Fruit fly (Drosophila melanogaster) whole organism, wandering third instar larva: ENCODE results near the gene CG31674.

Experiments used
- Abd-B ChIP-seq: fragments of >200 bp; optimal IDR thresholded peaks from 2 replicates; lab custom pipeline; 2017; ENCODE audit warnings: missing biosample characterization, missing genetic modification characterization
- CG32264 ChIP-seq: fragments of 200-800 bp; sonication (Bioruptor generic); optimal IDR thresholded peaks from 2 replicates; lab custom pipeline; 2016; ENCODE audit warnings: missing biosample characterization, missing genetic modification characterization
- CG9705 ChIP-seq: fragments of 200-800 bp; sonication (Bioruptor generic); optimal IDR thresholded peaks from 2 replicates; lab custom pipeline; 2018; ENCODE audit warnings: missing biosample characterization, mild to moderate bottlenecking, missing genetic modification characterization
- CrebA ChIP-seq: fragments of 200-800 bp; sonication (Bioruptor generic); optimal IDR thresholded peaks from 2 replicates; lab custom pipeline; 2016; ENCODE audit warnings: missing biosample characterization, mild to moderate bottlenecking, missing genetic modification characterization, borderline replicate concordance
- Dfd ChIP-seq: fragments of >200 bp; optimal IDR thresholded peaks from 2 replicates; lab custom pipeline; 2017; ENCODE audit warnings: missing biosample characterization, missing genetic modification characterization
- Dif ChIP-seq: fragments of 200-275, 200-300 bp; sonication (Bioruptor generic); optimal IDR thresholded peaks from 2 replicates; lab custom pipeline; 2018; ENCODE audit warnings: missing biosample characterization, missing genetic modification characterization; ENCODE audit not compliant: partially characterized antibody
- GATAd ChIP-seq: sonication (Bioruptor generic); optimal IDR thresholded peaks from 2 replicates; lab custom pipeline; 2016; ENCODE audit warnings: missing biosample characterization, missing genetic modification characterization
- HLH106 ChIP-seq: fragments of 200-800 bp; optimal IDR thresholded peaks from 3 replicates; lab custom pipeline; 2019; ENCODE audit warnings: missing biosample characterization, mild to moderate bottlenecking, missing genetic modification characterization, moderate library complexity
- Hnf4 ChIP-seq: fragments of 200-800 bp; sonication (Bioruptor generic); optimal IDR thresholded peaks from 2 replicates; lab custom pipeline; 2016; ENCODE audit warnings: missing biosample characterization, mild to moderate bottlenecking, missing genetic modification characterization
- Hr78 ChIP-seq: fragments of >200 bp; optimal IDR thresholded peaks from 2 replicates; lab custom pipeline; 2017; ENCODE audit warnings: missing biosample characterization, missing genetic modification characterization
- Hr83 ChIP-seq: fragments of 200-300 bp; sonication (Bioruptor generic); optimal IDR thresholded peaks from 2 replicates; lab custom pipeline; 2016; ENCODE audit warnings: missing biosample characterization, mild to moderate bottlenecking, missing genetic modification characterization, moderate library complexity; ENCODE audit not compliant: poor library complexity, severe bottlenecking
- Jra ChIP-seq: sonication (Bioruptor generic); optimal IDR thresholded peaks from 2 replicates; lab custom pipeline; 2016; ENCODE audit warnings: missing biosample characterization, missing genetic modification characterization
- Mio ChIP-seq: sonication (Bioruptor generic); optimal IDR thresholded peaks from 2 replicates; lab custom pipeline; 2016; ENCODE audit warnings: missing biosample characterization, missing genetic modification characterization
- Myc ChIP-seq: fragments of >200 bp; optimal IDR thresholded peaks from 2 replicates; lab custom pipeline; 2017
- N ChIP-seq: fragments of >200 bp; optimal IDR thresholded peaks from 2 replicates; lab custom pipeline; 2018; ENCODE audit warnings: missing biosample characterization, missing external identifiers, missing genetic modification characterization
- OdsH ChIP-seq: fragments of 200-800 bp; sonication (Bioruptor generic); optimal IDR thresholded peaks from 2 replicates; lab custom pipeline; 2016; ENCODE audit warnings: missing biosample characterization, mild to moderate bottlenecking, missing genetic modification characterization
- Rel ChIP-seq, 2 experiments: fragments of 200-800 bp; sonication (Bioruptor generic) in 1 of 2; optimal IDR thresholded peaks; 2 replicates in 1 of 2; 3 replicates in 1 of 2; lab custom pipeline; 2016 to 2019; ENCODE audit warnings: mild to moderate bottlenecking in 2 of 2, missing biosample characterization in 2 of 2, missing genetic modification characterization in 2 of 2, moderate library complexity in 1 of 2
- Sp1 ChIP-seq: fragments of 200-800 bp; sonication (Bioruptor generic); optimal IDR thresholded peaks from 3 replicates; lab custom pipeline; 2019; ENCODE audit warnings: missing biosample characterization, mild to moderate bottlenecking, missing genetic modification characterization, moderate library complexity
- Vsx2 ChIP-seq: fragments of 200-300, 225-300 bp; sonication (Bioruptor generic); optimal IDR thresholded peaks from 2 replicates; lab custom pipeline; 2018; ENCODE audit warnings: missing biosample characterization, missing genetic modification characterization; ENCODE audit not compliant: partially characterized antibody
- br ChIP-seq: fragments of 200-800 bp; sonication (Bioruptor generic); optimal IDR thresholded peaks from 2 replicates; lab custom pipeline; 2016; ENCODE audit warnings: missing biosample characterization, missing genetic modification characterization
- brk ChIP-seq: fragments of 200-800 bp; sonication (Bioruptor generic); optimal IDR thresholded peaks from 2 replicates; lab custom pipeline; 2016; ENCODE audit warnings: missing biosample characterization, mild to moderate bottlenecking, missing genetic modification characterization
- dl ChIP-seq, 2 experiments: fragments of 175-275, 200-275 bp in 1 of 2; fragments of 200-275 bp in 1 of 2; sonication (Bioruptor generic); optimal IDR thresholded peaks; lab custom pipeline; 2018; ENCODE audit warnings: mild to moderate bottlenecking in 2 of 2, missing biosample characterization in 2 of 2, missing genetic modification characterization in 2 of 2, moderate library complexity in 2 of 2; ENCODE audit not compliant: partially characterized antibody in 2 of 2, insufficient read depth in 1 of 2
- dmrt93B ChIP-seq: fragments of 200-800 bp; sonication (Bioruptor generic); optimal IDR thresholded peaks from 2 replicates; lab custom pipeline; 2018; ENCODE audit warnings: missing biosample characterization, mild to moderate bottlenecking, missing genetic modification characterization
- dsf ChIP-seq: sonication (Bioruptor generic); optimal IDR thresholded peaks from 2 replicates; lab custom pipeline; 2016; ENCODE audit warnings: missing biosample characterization, missing genetic modification characterization, borderline replicate concordance
- ey ChIP-seq: fragments of 200-800 bp; sonication (Bioruptor generic); optimal IDR thresholded peaks from 2 replicates; lab custom pipeline; 2016; ENCODE audit warnings: missing biosample characterization, missing genetic modification characterization
- foxo ChIP-seq, 2 experiments: fragments of 200-800 bp; sonication (Bioruptor generic); optimal IDR thresholded peaks; 2 replicates in 1 of 2; 3 replicates in 1 of 2; lab custom pipeline; 2016 to 2017; ENCODE audit warnings: missing biosample characterization in 2 of 2, missing genetic modification characterization in 2 of 2
- fru ChIP-seq: fragments of 200-800 bp; sonication (Bioruptor generic); optimal IDR thresholded peaks from 3 replicates; lab custom pipeline; 2016; ENCODE audit warnings: missing biosample characterization, mild to moderate bottlenecking, missing genetic modification characterization
- h ChIP-seq: fragments of 200-800 bp; sonication (Bioruptor generic); optimal IDR thresholded peaks from 3 replicates; lab custom pipeline; 2016; ENCODE audit warnings: missing biosample characterization, mild to moderate bottlenecking, missing genetic modification characterization
- jim ChIP-seq: fragments of 175-275, 200-325 bp; sonication (Bioruptor generic); optimal IDR thresholded peaks from 2 replicates; lab custom pipeline; 2016; ENCODE audit warnings: missing biosample characterization, mild to moderate bottlenecking, missing genetic modification characterization
- lola ChIP-seq: fragments of >200 bp; optimal IDR thresholded peaks from 2 replicates; lab custom pipeline; 2017; ENCODE audit warnings: missing biosample characterization, missing genetic modification characterization
- pan ChIP-seq: fragments of >200 bp; optimal IDR thresholded peaks from 2 replicates; lab custom pipeline; 2017
- psq ChIP-seq: fragments of 200-800 bp; sonication (Bioruptor generic); optimal IDR thresholded peaks from 3 replicates; lab custom pipeline; 2017; ENCODE audit warnings: missing biosample characterization, mild to moderate bottlenecking, missing genetic modification characterization, moderate library complexity
- rgr ChIP-seq: fragments of 200-800 bp; sonication (Bioruptor generic); optimal IDR thresholded peaks from 3 replicates; lab custom pipeline; 2016; ENCODE audit warnings: missing biosample characterization, mild to moderate bottlenecking, missing genetic modification characterization
- sage ChIP-seq: fragments of 200-800 bp; sonication (Bioruptor generic); optimal IDR thresholded peaks from 2 replicates; lab custom pipeline; 2016; ENCODE audit warnings: missing biosample characterization, mild to moderate bottlenecking, missing genetic modification characterization
- usp ChIP-seq: fragments of >200 bp; optimal IDR thresholded peaks from 2 replicates; lab custom pipeline; 2017; ENCODE audit warnings: missing biosample characterization, missing genetic modification characterization
- woc ChIP-seq: sonication (Bioruptor generic); optimal IDR thresholded peaks from 2 replicates; lab custom pipeline; 2016; ENCODE audit warnings: missing biosample characterization, mild to moderate bottlenecking, missing genetic modification characterization

Gene CG31674

dm6 chr2L:20820767-20821166 lies 10.3 kb upstream of the CG31674 start, which contains the start of gene CheB38c:
Gene CheB38c (minus strand): TSS chr2L:20820867.
- no peak for TF ChIP-seq Dif
- TF ChIP-seq dl (GFP tag; optimal IDR thresholded peaks at IDR 0.05; lab: Kevin White, UChicago; ENCODE audit: insufficient read depth in 1 of 2, partially characterized antibody in 2 of 2): no peak
- TF ChIP-seq HLH106: no peak
- no peak for TF ChIP-seq fru (GFP tag; lab: Kevin White, UChicago)
- TF ChIP-seq Mio (GFP tag; lab: Kevin White, UChicago): no peak
- no peak for TF ChIP-seq Hr78 (GFP tag; lab: Kevin White, UChicago)
- no peak for TF ChIP-seq Dfd (GFP tag; lab: Kevin White, UChicago)
- TF ChIP-seq Sp1: no peak
- no peak for TF ChIP-seq rgr (GFP tag; lab: Kevin White, UChicago)
- no peak for TF ChIP-seq Abd-B (GFP tag; lab: Kevin White, UChicago)
- TF ChIP-seq Hnf4: no peak
- TF ChIP-seq ey (GFP tag; lab: Kevin White, UChicago): no peak
- no peak for TF ChIP-seq Jra (GFP tag; lab: Kevin White, UChicago)
- TF ChIP-seq brk (GFP tag; lab: Kevin White, UChicago): no peak
- no peak for TF ChIP-seq br (GFP tag; lab: Kevin White, UChicago)
- no peak for TF ChIP-seq Hr83 (GFP tag; lab: Kevin White, UChicago)

- TF ChIP-seq Dif (peak; percentile 80), psq (GFP tag; lab: Kevin White, UChicago) (peak; percentile 3), Rel (GFP tag; optimal IDR thresholded peaks at IDR 0.05; lab: Kevin White, UChicago) (no peak), Rel (tag; optimal IDR thresholded peaks at IDR 0.05; lab: Kevin White, UChicago) (peak; percentile 26), Dfd (GFP tag; lab: Kevin White, UChicago) (no peak), Vsx2 (peak; percentile 71), h (GFP tag; lab: Kevin White, UChicago) (peak; percentile 8), dl (GFP tag; optimal IDR thresholded peaks at IDR 0.05; lab: Kevin White, UChicago; ENCODE audit: insufficient read depth in 1 of 2, partially characterized antibody in 2 of 2) (peak; percentile 69 to 87), CG9705 (GFP tag; lab: Kevin White, UChicago) (no peak)
- TF ChIP-seq, all 38 proteins: peak for 6
These were observed 9.6 kb upstream of the CG31674 start for dm6 chr2L:20821249-20822024.

dm6 chr2L:20822025-20822371 lies 9.1 kb upstream of the CG31674 start:
- TF ChIP-seq N (GFP tag; lab: Kevin White, UChicago) (peak; percentile 10), brk (GFP tag; lab: Kevin White, UChicago) (no peak), HLH106 (no peak), sage (GFP tag; lab: Kevin White, UChicago) (no peak), OdsH (GFP tag; lab: Kevin White, UChicago) (no peak), Rel (GFP tag; optimal IDR thresholded peaks at IDR 0.05; lab: Kevin White, UChicago) (no peak), Rel (tag; optimal IDR thresholded peaks at IDR 0.05; lab: Kevin White, UChicago) (no peak), br (GFP tag; lab: Kevin White, UChicago) (no peak)

dm6 chr2L:20822489-20823195 lies 8.4 kb upstream of the CG31674 start, which contains the start of gene CG9331:
Gene CG9331 (plus strand): TSS chr2L:20822828.
- no peak for TF ChIP-seq rgr (GFP tag; lab: Kevin White, UChicago)
- TF ChIP-seq dl (GFP tag; optimal IDR thresholded peaks at IDR 0.05; lab: Kevin White, UChicago; ENCODE audit: insufficient read depth in 1 of 2, partially characterized antibody in 2 of 2): peak in 1 of 2 experiments; percentile 59
- TF ChIP-seq CG32264 (GFP tag; lab: Kevin White, UChicago): no peak
- TF ChIP-seq HLH106: no peak
- no peak for TF ChIP-seq dsf
- peak; percentile 5 for TF ChIP-seq woc (GFP tag; lab: Kevin White, UChicago)
- no peak for TF ChIP-seq jim (GFP tag; lab: Kevin White, UChicago)
- no peak for TF ChIP-seq Hr83 (GFP tag; lab: Kevin White, UChicago)
- TF ChIP-seq br (GFP tag; lab: Kevin White, UChicago): no peak
- no peak for TF ChIP-seq foxo (GFP tag; optimal IDR thresholded peaks at IDR 0.05; lab: Kevin White, UChicago)
- no peak for TF ChIP-seq CG9705 (GFP tag; lab: Kevin White, UChicago)
- no peak for TF ChIP-seq Myc (lab: Kevin White, UChicago)
- no peak for TF ChIP-seq Mio (GFP tag; lab: Kevin White, UChicago)
- no peak for TF ChIP-seq Jra (GFP tag; lab: Kevin White, UChicago)
- no peak for TF ChIP-seq dmrt93B (GFP tag; lab: Kevin White, UChicago)
- no peak for TF ChIP-seq sage (GFP tag; lab: Kevin White, UChicago)
- TF ChIP-seq Rel (GFP tag; optimal IDR thresholded peaks at IDR 0.05; lab: Kevin White, UChicago): no peak
- TF ChIP-seq Rel (tag; optimal IDR thresholded peaks at IDR 0.05; lab: Kevin White, UChicago): peak; percentile 56
- TF ChIP-seq N (GFP tag; lab: Kevin White, UChicago): no peak
- TF ChIP-seq Hr78 (GFP tag; lab: Kevin White, UChicago): no peak
- TF ChIP-seq ey (GFP tag; lab: Kevin White, UChicago): no peak
- no peak for TF ChIP-seq lola
- TF ChIP-seq Vsx2: peak; percentile 53
- no peak for TF ChIP-seq h (GFP tag; lab: Kevin White, UChicago)
- no peak for TF ChIP-seq Hnf4
- TF ChIP-seq usp: no peak
- peak; percentile 38 for TF ChIP-seq Dif
- TF ChIP-seq GATAd (GFP tag; lab: Kevin White, UChicago): no peak
- TF ChIP-seq CrebA: no peak
- TF ChIP-seq psq (GFP tag; lab: Kevin White, UChicago): peak; percentile 14
- no peak for TF ChIP-seq Sp1
- TF ChIP-seq Abd-B (GFP tag; lab: Kevin White, UChicago): no peak
- no peak for TF ChIP-seq OdsH (GFP tag; lab: Kevin White, UChicago)
- no peak for TF ChIP-seq pan (lab: Kevin White, UChicago)
